Worm (Caenorhabditis elegans) whole organism, early embryonic: ENCODE data around the gene F38C2.7.

Experiments used
- B0310.2 ChIP-seq: sonication (generic microtip); optimal IDR thresholded peaks from 2 replicates; lab custom pipeline; 2016; ENCODE audit warnings: mild to moderate bottlenecking, missing genetic modification characterization, missing compliant biosample characterization
- F13C5.2 ChIP-seq: sonication (generic microtip); optimal IDR thresholded peaks from 2 replicates; lab custom pipeline; 2017; ENCODE audit warnings: mild to moderate bottlenecking, missing genetic modification characterization, inconsistent platforms, missing compliant biosample characterization
- aly-1 ChIP-seq: sonication (generic microtip); optimal IDR thresholded peaks from 2 replicates; lab custom pipeline; 2016; ENCODE audit warnings: missing genetic modification characterization, missing compliant biosample characterization
- ama-1 ChIP-seq: fragments of 150-350 bp; optimal IDR thresholded peaks from 2 replicates; lab custom pipeline; 2014
- ceh-13 ChIP-seq: fragments of 200-800 bp; sonication (Bioruptor generic); optimal IDR thresholded peaks from 2 replicates; lab custom pipeline; 2018; ENCODE audit warnings: mild to moderate bottlenecking, missing genetic modification characterization, missing compliant biosample characterization
- ceh-36 ChIP-seq: sonication (generic microtip); optimal IDR thresholded peaks from 2 replicates; lab custom pipeline; 2016; ENCODE audit warnings: missing genetic modification characterization, inconsistent platforms, missing compliant biosample characterization
- ets-7 ChIP-seq: sonication (generic microtip); optimal IDR thresholded peaks from 2 replicates; lab custom pipeline; 2016; ENCODE audit warnings: missing genotype, missing genetic modification characterization, missing compliant biosample characterization
- flt-1 ChIP-seq: fragments of 200-800 bp; sonication (Bioruptor generic); IDR thresholded peaks from 2 replicates; pipeline ENCODE4 v1.3.6; 2022; ENCODE audit warnings: missing genetic modification characterization, missing compliant biosample characterization
- hmbx-1 ChIP-seq: sonication (generic microtip); optimal IDR thresholded peaks from 2 replicates; lab custom pipeline; 2016; ENCODE audit warnings: mild to moderate bottlenecking, missing genetic modification characterization, missing compliant biosample characterization
- hmg-4 ChIP-seq: fragments of 200-800 bp; sonication (Bioruptor generic); optimal IDR thresholded peaks from 2 replicates; lab custom pipeline; 2018; ENCODE audit warnings: mild to moderate bottlenecking, missing genetic modification characterization, missing compliant biosample characterization
- hnd-1 ChIP-seq: sonication (generic microtip); optimal IDR thresholded peaks from 2 replicates; lab custom pipeline; 2016; ENCODE audit warnings: missing genetic modification characterization, missing compliant biosample characterization
- pes-1 ChIP-seq: fragments of 200-800 bp; sonication (Bioruptor generic); IDR thresholded peaks from 2 replicates; pipeline ENCODE4 v1.3.6; 2022; ENCODE audit warnings: missing genetic modification reagents, missing genetic modification characterization, missing compliant biosample characterization
- scrt-1 ChIP-seq: fragments of 200-800 bp; sonication (Bioruptor generic); IDR thresholded peaks from 2 replicates; pipeline ENCODE4 v1.3.6; 2022; ENCODE audit warnings: missing genetic modification characterization, missing compliant biosample characterization
- sea-1 ChIP-seq: fragments of 200-800 bp; sonication (Bioruptor generic); conservative IDR thresholded peaks from 2 replicates; pipeline ENCODE4 v1.3.6; 2022; ENCODE audit warnings: missing genetic modification characterization, missing compliant biosample characterization
- tbx-11 ChIP-seq: fragments of 200-800 bp; sonication (Bioruptor generic); IDR thresholded peaks from 2 replicates; pipeline ENCODE4 v1.3.6; 2022; ENCODE audit warnings: missing genetic modification characterization, missing compliant biosample characterization
- tbx-37 ChIP-seq: fragments of 200-800 bp; sonication (Bioruptor generic); conservative IDR thresholded peaks from 2 replicates; pipeline ENCODE4 v1.3.6; 2022; ENCODE audit warnings: missing genetic modification reagents, missing genetic modification characterization, missing compliant biosample characterization
- tra-4 ChIP-seq: sonication (generic microtip); optimal IDR thresholded peaks from 2 replicates; lab custom pipeline; 2017; ENCODE audit warnings: missing genetic modification characterization, missing compliant biosample characterization

F38C2.7 gene

ce11 chrIV:16254464-16254863, 22.7 kb downstream of the F38C2.7 start, which contains the start of gene hlh-17:
Gene hlh-17 (plus strand): TSS chrIV:16254764.
- no peak for TF ChIP-seq hmbx-1 (tag; lab: Kevin White, UChicago)
- TF ChIP-seq B0310.2 (tag; lab: Kevin White, UChicago): no peak
- TF ChIP-seq tbx-11: no peak
- no peak for TF ChIP-seq scrt-1 (GFP tag; lab: Robert Waterston, UW)
- TF ChIP-seq ama-1 (lab: Kevin White, UChicago): no peak
- TF ChIP-seq tbx-37: no peak
- no peak for TF ChIP-seq ceh-13 (GFP tag; lab: Kevin White, UChicago)
- TF ChIP-seq ceh-36 (tag; lab: Kevin White, UChicago): no peak

- TF ChIP-seq F13C5.2 (tag; lab: Kevin White, UChicago): no peak
- no peak for TF ChIP-seq hmbx-1 (tag; lab: Kevin White, UChicago)
- TF ChIP-seq ceh-36 (tag; lab: Kevin White, UChicago): no peak
- TF ChIP-seq scrt-1 (GFP tag; lab: Robert Waterston, UW): no peak
- TF ChIP-seq tbx-37: no peak
- TF ChIP-seq tra-4 (tag; lab: Kevin White, UChicago): no peak
- no peak for TF ChIP-seq tbx-11
- no peak for TF ChIP-seq hmg-4 (GFP tag; lab: Kevin White, UChicago)
- no peak for TF ChIP-seq B0310.2 (tag; lab: Kevin White, UChicago)
- no peak for TF ChIP-seq ama-1 (lab: Kevin White, UChicago)
- no peak for TF ChIP-seq aly-1 (tag; lab: Kevin White, UChicago)
- no peak for TF ChIP-seq hnd-1
- TF ChIP-seq sea-1: no peak
- no peak for TF ChIP-seq ets-7
- no peak for TF ChIP-seq pes-1 (GFP tag; lab: Robert Waterston, UW)
- no peak for TF ChIP-seq ceh-13 (GFP tag; lab: Kevin White, UChicago)
- TF ChIP-seq flt-1: no peak
Observed at ce11 chrIV:16247131-16247530, 30.1 kb downstream of the F38C2.7 start, which contains the start of gene F38C2.1. Gene F38C2.1 (plus strand): TSS chrIV:16247431.

- TF ChIP-seq tra-4 (tag; lab: Kevin White, UChicago): no peak
- no peak for TF ChIP-seq hmg-4 (GFP tag; lab: Kevin White, UChicago)
- no peak for TF ChIP-seq hmbx-1 (tag; lab: Kevin White, UChicago)
- TF ChIP-seq aly-1 (tag; lab: Kevin White, UChicago): no peak
- no peak for TF ChIP-seq tbx-11
- no peak for TF ChIP-seq ets-7
- TF ChIP-seq ceh-36 (tag; lab: Kevin White, UChicago): no peak
- TF ChIP-seq F13C5.2 (tag; lab: Kevin White, UChicago): no peak
- TF ChIP-seq pes-1 (GFP tag; lab: Robert Waterston, UW): no peak
- no peak for TF ChIP-seq hnd-1
- no peak for TF ChIP-seq tbx-37
- TF ChIP-seq flt-1: no peak
- TF ChIP-seq ceh-13 (GFP tag; lab: Kevin White, UChicago): no peak
- TF ChIP-seq sea-1: no peak
- no peak for TF ChIP-seq scrt-1 (GFP tag; lab: Robert Waterston, UW)
- no peak for TF ChIP-seq ama-1 (lab: Kevin White, UChicago)
Observed at ce11 chrIV:16238555-16238954, 38.6 kb downstream of the F38C2.7 start, which contains the start of gene srw-61. Gene srw-61 (minus strand): TSS chrIV:16238655.

- TF ChIP-seq ets-7: no peak
- TF ChIP-seq ama-1 (lab: Kevin White, UChicago): no peak
Observed at ce11 chrIV:16236827-16237226, 40.4 kb downstream of the F38C2.7 start.

DNA sequence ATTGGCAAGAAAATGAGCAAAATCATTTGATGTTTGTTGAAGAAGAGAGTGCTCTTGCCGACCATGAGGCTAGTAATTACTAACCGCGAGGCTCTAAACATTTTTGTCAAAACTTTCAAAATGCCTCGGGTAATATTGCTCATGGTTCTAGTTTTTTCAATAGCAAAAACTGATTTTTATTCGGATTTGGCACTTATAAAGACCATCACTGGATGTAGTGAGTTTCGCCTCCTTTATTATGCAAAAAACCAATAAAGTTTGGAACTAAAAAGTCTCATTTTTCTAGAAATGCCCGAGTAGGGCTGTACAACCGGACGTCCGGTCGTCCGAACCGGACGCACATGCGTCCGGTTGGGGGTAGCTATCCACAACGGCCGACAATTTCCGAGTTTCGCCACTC, 44.2 kb downstream of the F38C2.7 start, which contains the start of the genes hpa-1 and irld-39:
Gene hpa-1 (minus strand): TSS at position 101 of the 400 bp plus-strand sequence.
Gene irld-39 (plus strand): TSS at position 121 of the 400 bp plus-strand sequence.
- TF ChIP-seq B0310.2 (tag; lab: Kevin White, UChicago): no peak
- no peak for TF ChIP-seq hnd-1
- TF ChIP-seq pes-1 (GFP tag; lab: Robert Waterston, UW): no peak
- TF ChIP-seq scrt-1 (GFP tag; lab: Robert Waterston, UW): no peak
- TF ChIP-seq F13C5.2 (tag; lab: Kevin White, UChicago): no peak
- TF ChIP-seq hmbx-1 (tag; lab: Kevin White, UChicago): no peak
- TF ChIP-seq tbx-11: no peak
- no peak for TF ChIP-seq ceh-13 (GFP tag; lab: Kevin White, UChicago)
- no peak for TF ChIP-seq ets-7
- no peak for TF ChIP-seq tra-4 (tag; lab: Kevin White, UChicago)
- no peak for TF ChIP-seq aly-1 (tag; lab: Kevin White, UChicago)
- no peak for TF ChIP-seq hmg-4 (GFP tag; lab: Kevin White, UChicago)
- TF ChIP-seq flt-1: no peak
- no peak for TF ChIP-seq ama-1 (lab: Kevin White, UChicago)
- no peak for TF ChIP-seq sea-1

- TF ChIP-seq ama-1 (lab: Kevin White, UChicago) (no peak), tbx-37 (no peak), scrt-1 (GFP tag; lab: Robert Waterston, UW) (no peak), flt-1 (no peak), hmg-4 (GFP tag; lab: Kevin White, UChicago) (no peak), pes-1 (GFP tag; lab: Robert Waterston, UW) (no peak), hmbx-1 (tag; lab: Kevin White, UChicago) (no peak), F13C5.2 (tag; lab: Kevin White, UChicago) (no peak), sea-1 (no peak), tbx-11 (no peak), ceh-13 (GFP tag; lab: Kevin White, UChicago) (no peak)
Observed at ce11 chrIV:16230464-16230863, 46.7 kb downstream of the F38C2.7 start.
